Worm (Caenorhabditis elegans) whole organism, L2 larva: Measurements from ENCODE around the gene hsp-1.

Experiments used
- C34F6.9 ChIP-seq: fragments of 150-350 bp; optimal IDR thresholded peaks from 2 replicates; lab custom pipeline; 2014; ENCODE audit warnings: missing biosample characterization, missing genetic modification characterization
- F13H6.1 ChIP-seq: sonication (generic microtip); optimal IDR thresholded peaks from 2 replicates; lab custom pipeline; 2016; ENCODE audit warnings: missing genetic modification characterization, missing compliant biosample characterization
- Y55F3AM.14 ChIP-seq: fragments of 200-800 bp; sonication (Bioruptor generic); optimal IDR thresholded peaks from 2 replicates; lab custom pipeline; 2018; ENCODE audit warnings: mild to moderate bottlenecking, missing genetic modification characterization, missing compliant biosample characterization
- ZK546.5 ChIP-seq: sonication (generic microtip); optimal IDR thresholded peaks from 2 replicates; lab custom pipeline; 2017; ENCODE audit warnings: missing biosample characterization, missing genetic modification characterization
- aly-2 ChIP-seq: fragments of 150-350 bp; optimal IDR thresholded peaks from 2 replicates; lab custom pipeline; 2014; ENCODE audit warnings: missing biosample characterization, missing genetic modification characterization
- ama-1 ChIP-seq: fragments of 150-350 bp; optimal IDR thresholded peaks from 2 replicates; lab custom pipeline; 2018; ENCODE audit warnings: inconsistent platforms
- ceh-16 ChIP-seq: fragments of 150-350 bp; optimal IDR thresholded peaks from 2 replicates; lab custom pipeline; 2014; ENCODE audit warnings: missing biosample characterization, missing genetic modification characterization
- ceh-82 ChIP-seq: fragments of 150-350 bp; optimal IDR thresholded peaks from 2 replicates; lab custom pipeline; 2014; ENCODE audit warnings: missing biosample characterization, missing genetic modification characterization
- crh-2 ChIP-seq: sonication (generic microtip); optimal IDR thresholded peaks from 2 replicates; lab custom pipeline; 2017; ENCODE audit warnings: missing biosample characterization, missing genetic modification characterization
- egl-27 ChIP-seq: sonication (generic microtip); optimal IDR thresholded peaks from 3 replicates; lab custom pipeline; 2017; ENCODE audit warnings: missing biosample characterization, missing genetic modification reagents, missing genetic modification characterization
- elt-1 ChIP-seq: fragments of 150-350 bp; optimal IDR thresholded peaks from 2 replicates; lab custom pipeline; 2014; ENCODE audit warnings: missing biosample characterization, missing genetic modification characterization
- elt-3 ChIP-seq: sonication (generic microtip); optimal IDR thresholded peaks from 2 replicates; lab custom pipeline; 2017; ENCODE audit warnings: missing biosample characterization, missing genetic modification characterization
- gmeb-1 ChIP-seq: fragments of 150-350 bp; optimal IDR thresholded peaks from 2 replicates; lab custom pipeline; 2014; ENCODE audit warnings: missing biosample characterization, missing genetic modification characterization
- lin-11 ChIP-seq: fragments of 150-350 bp; sonication (generic microtip); optimal IDR thresholded peaks from 2 replicates; lab custom pipeline; 2014; ENCODE audit warnings: missing biosample characterization, missing genetic modification characterization, inconsistent platforms, mixed read lengths
- lin-13 ChIP-seq: fragments of 150-350 bp; optimal IDR thresholded peaks from 2 replicates; lab custom pipeline; 2014; ENCODE audit warnings: missing biosample characterization, missing genetic modification reagents, missing genetic modification characterization
- lin-39 ChIP-seq: fragments of 150-350 bp; optimal IDR thresholded peaks from 2 replicates; lab custom pipeline; 2014; ENCODE audit warnings: missing biosample characterization, missing genetic modification reagents, missing genetic modification characterization
- lsy-2 ChIP-seq, 2 experiments: fragments of 150-350 bp in 1 of 2; sonication (generic microtip) in 1 of 2; optimal IDR thresholded peaks; 2 replicates each; lab custom pipeline; 2014 to 2017; ENCODE audit warnings: missing biosample characterization in 2 of 2, missing genetic modification characterization in 2 of 2
- mab-5 ChIP-seq: fragments of 150-350 bp; optimal IDR thresholded peaks from 2 replicates; lab custom pipeline; 2014; ENCODE audit warnings: missing biosample characterization, missing genetic modification characterization
- mbf-1 ChIP-seq: sonication (generic microtip); optimal IDR thresholded peaks from 2 replicates; lab custom pipeline; 2017; ENCODE audit warnings: missing biosample characterization, missing genetic modification characterization
- mdl-1 ChIP-seq, 2 experiments: fragments of 150-350 bp in 1 of 2; sonication (generic microtip) in 1 of 2; optimal IDR thresholded peaks; 2 replicates each; lab custom pipeline; 2017; ENCODE audit warnings: missing biosample characterization in 2 of 2, missing genetic modification characterization in 2 of 2
- nhr-10 ChIP-seq: sonication (generic microtip); optimal IDR thresholded peaks from 2 replicates; lab custom pipeline; 2017; ENCODE audit warnings: missing biosample characterization, missing genetic modification characterization
- nhr-12 ChIP-seq: fragments of 150-350 bp; optimal IDR thresholded peaks from 2 replicates; lab custom pipeline; 2014; ENCODE audit warnings: missing biosample characterization, missing genetic modification characterization
- nhr-129 ChIP-seq: fragments of 150-350 bp; optimal IDR thresholded peaks from 2 replicates; lab custom pipeline; 2014; ENCODE audit warnings: missing biosample characterization, missing genetic modification characterization
- nhr-21 ChIP-seq: fragments of 150-350 bp; optimal IDR thresholded peaks from 2 replicates; lab custom pipeline; 2014; ENCODE audit warnings: missing biosample characterization, missing genetic modification characterization
- nhr-237 ChIP-seq: fragments of 150-350 bp; optimal IDR thresholded peaks from 2 replicates; lab custom pipeline; 2014; ENCODE audit warnings: missing biosample characterization, missing genetic modification characterization
- nhr-6 ChIP-seq: fragments of 150-350 bp; optimal IDR thresholded peaks from 2 replicates; lab custom pipeline; 2014; ENCODE audit warnings: missing biosample characterization, missing genetic modification characterization
- nhr-77 ChIP-seq: fragments of 150-350 bp; optimal IDR thresholded peaks from 2 replicates; lab custom pipeline; 2014; ENCODE audit warnings: missing biosample characterization, missing genetic modification characterization
- peb-1 ChIP-seq: fragments of 150-350 bp; optimal IDR thresholded peaks from 2 replicates; lab custom pipeline; 2014; ENCODE audit warnings: missing biosample characterization, missing genetic modification characterization
- sem-4 ChIP-seq: fragments of 150-350 bp; optimal IDR thresholded peaks from 2 replicates; lab custom pipeline; 2014; ENCODE audit warnings: missing biosample characterization, missing genetic modification reagents, missing genetic modification characterization
- skn-1 ChIP-seq: sonication (generic microtip); optimal IDR thresholded peaks from 2 replicates; lab custom pipeline; 2017; ENCODE audit warnings: missing biosample characterization, missing genetic modification characterization
- sma-3 ChIP-seq: sonication (generic microtip); optimal IDR thresholded peaks from 2 replicates; lab custom pipeline; 2016; ENCODE audit warnings: missing genetic modification reagents, missing genetic modification characterization, missing compliant biosample characterization
- sma-9 ChIP-seq, 2 experiments: fragments of 150-350 bp in 1 of 2; sonication (generic microtip) in 1 of 2; optimal IDR thresholded peaks; 2 replicates each; lab custom pipeline; 2014 to 2016; ENCODE audit warnings: missing genetic modification characterization in 2 of 2, mild to moderate bottlenecking in 1 of 2, missing biosample characterization in 1 of 2, missing compliant biosample characterization in 1 of 2, missing genetic modification reagents in 1 of 2, moderate library complexity in 1 of 2
- snpc-4 ChIP-seq: fragments of 150-350 bp; optimal IDR thresholded peaks from 2 replicates; lab custom pipeline; 2014; ENCODE audit warnings: missing biosample characterization, missing genetic modification characterization
- unc-39 ChIP-seq: fragments of 150-350 bp; optimal IDR thresholded peaks from 2 replicates; lab custom pipeline; 2014; ENCODE audit warnings: missing biosample characterization, missing genetic modification characterization
- unc-55 ChIP-seq: fragments of 150-350 bp; sonication (generic microtip); optimal IDR thresholded peaks from 3 replicates; lab custom pipeline; 2014; ENCODE audit warnings: missing biosample characterization, missing genetic modification reagents, missing genetic modification characterization
- unc-62 ChIP-seq: fragments of 150-350 bp; optimal IDR thresholded peaks from 2 replicates; lab custom pipeline; 2014; ENCODE audit warnings: missing biosample characterization, missing genetic modification reagents, missing genetic modification characterization
- ztf-4 ChIP-seq: fragments of 150-350 bp; optimal IDR thresholded peaks from 2 replicates; lab custom pipeline; 2014; ENCODE audit warnings: missing biosample characterization, missing genetic modification characterization

The hsp-1 gene

DNA sequence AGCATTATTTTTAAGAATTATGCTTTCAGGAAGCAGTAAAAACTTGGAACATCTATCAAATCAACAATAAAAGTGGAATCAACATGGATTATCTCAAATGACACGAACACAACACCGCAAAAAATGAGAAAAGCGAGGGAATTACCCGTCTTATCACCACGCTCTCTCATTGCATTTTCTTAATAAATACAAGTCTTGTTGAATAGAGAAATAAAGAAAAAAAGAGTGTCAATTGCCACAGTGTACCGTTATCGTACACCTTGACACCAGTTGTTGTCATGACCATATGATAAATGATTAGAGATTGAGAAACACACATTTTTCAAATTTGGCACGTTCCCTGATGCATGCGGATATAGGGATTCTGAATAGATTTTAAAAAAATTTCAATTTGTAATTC is 15.0 kb upstream of the hsp-1 start (continued):
- TF ChIP-seq snpc-4 (tag; lab: Kevin White, UChicago) (no peak), peb-1 (tag; lab: Kevin White, UChicago) (no peak), ama-1 (no peak), aly-2 (no peak), gmeb-1 (peak; percentile 56), elt-3 (tag; lab: Kevin White, UChicago) (no peak)
- TF ChIP-seq, all 48 proteins: peak for 8

DNA sequence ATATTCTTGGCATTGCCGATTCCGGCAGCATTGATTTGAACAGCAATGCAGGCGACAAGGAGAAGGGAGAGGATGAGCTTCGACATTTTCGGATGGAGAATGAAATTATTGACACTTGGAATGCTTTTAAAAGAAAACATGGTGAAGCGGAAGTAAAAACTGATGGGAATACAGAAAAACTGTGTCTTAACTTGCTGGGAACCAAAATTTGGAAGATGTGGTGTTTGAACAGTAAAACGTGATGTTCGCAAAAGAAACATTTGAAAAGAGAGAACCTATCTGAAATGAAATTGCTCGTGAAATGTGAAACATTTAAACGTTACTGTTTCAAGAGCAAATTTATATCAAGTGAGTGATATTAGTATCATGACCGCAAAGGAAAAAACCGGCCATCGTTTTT is 14.0 kb upstream of the hsp-1 start, which contains the start of gene F26D10.13:
TSS of gene F26D10.13 (minus strand) at position 101 of the 400 bp plus-strand sequence.
- TF ChIP-seq sma-9 (GFP tag; optimal IDR thresholded peaks at IDR 0.05; lab: Kevin White, UChicago) (no peak), sma-9 (tag; optimal IDR thresholded peaks at IDR 0.05; lab: Kevin White, UChicago) (no peak), F13H6.1 (no peak), crh-2 (tag; lab: Kevin White, UChicago) (no peak), mab-5 (tag; lab: Kevin White, UChicago) (no peak), skn-1 (tag; lab: Kevin White, UChicago) (no peak), sem-4 (tag; lab: Kevin White, UChicago) (no peak)

DNA sequence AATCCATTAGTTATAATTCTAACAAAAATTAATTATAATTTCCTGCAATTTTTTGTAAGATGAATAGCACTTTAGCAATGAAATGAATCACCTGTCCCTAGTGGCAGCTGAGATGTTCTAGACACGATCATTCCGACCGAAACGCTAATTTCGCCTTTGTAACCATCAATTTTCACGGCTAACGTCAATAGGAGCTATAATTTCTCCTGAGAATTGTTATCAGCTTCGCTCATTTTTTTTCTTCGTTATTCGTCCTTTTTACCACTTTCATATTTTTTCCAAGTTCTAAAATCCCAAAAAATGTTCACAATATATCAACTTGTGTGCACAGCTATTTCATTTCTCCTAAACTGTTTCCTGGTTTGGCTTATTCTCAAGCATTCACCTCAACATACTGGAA is 13.5 kb upstream of the hsp-1 start, which contains the start of gene str-187:
TSS of gene str-187 (plus strand) at position 301 of the 400 bp plus-strand sequence.
- TF ChIP-seq egl-27 (no peak), nhr-21 (tag; lab: Kevin White, UChicago) (no peak), C34F6.9 (tag; lab: Kevin White, UChicago) (no peak), lin-39 (no peak), unc-62 (GFP tag; lab: Kevin White, UChicago) (no peak), mdl-1 (tag; optimal IDR thresholded peaks at IDR 0.05; lab: Kevin White, UChicago) (no peak), Y55F3AM.14 (no peak), mab-5 (tag; lab: Kevin White, UChicago) (no peak), sem-4 (tag; lab: Kevin White, UChicago) (no peak), mbf-1 (tag; lab: Kevin White, UChicago) (no peak), ceh-82 (no peak), crh-2 (tag; lab: Kevin White, UChicago) (no peak), skn-1 (tag; lab: Kevin White, UChicago) (no peak), nhr-6 (no peak), nhr-10 (tag; lab: Kevin White, UChicago) (no peak)

ce11 chrIV:17265716-17266115 is 13.0 kb upstream of the hsp-1 start:
- TF ChIP-seq nhr-10 (tag; lab: Kevin White, UChicago) (no peak), nhr-77 (no peak), sma-3 (GFP tag; lab: Kevin White, UChicago) (no peak), nhr-237 (tag; lab: Kevin White, UChicago) (no peak), lin-11 (tag; lab: Kevin White, UChicago) (no peak), elt-3 (tag; lab: Kevin White, UChicago) (no peak), nhr-12 (tag; lab: Kevin White, UChicago) (no peak), nhr-21 (tag; lab: Kevin White, UChicago) (no peak), lsy-2 (tag; optimal IDR thresholded peaks at IDR 0.05; lab: Kevin White, UChicago) (no peak), ztf-4 (no peak), lin-39 (no peak), aly-2 (no peak), unc-62 (GFP tag; lab: Kevin White, UChicago) (no peak), gmeb-1 (no peak), lin-13 (GFP tag; lab: Kevin White, UChicago) (no peak), mab-5 (tag; lab: Kevin White, UChicago) (no peak), mdl-1 (tag; optimal IDR thresholded peaks at IDR 0.05; lab: Kevin White, UChicago) (no peak), nhr-129 (no peak)

- TF ChIP-seq snpc-4 (tag; lab: Kevin White, UChicago) (no peak), F13H6.1 (no peak), unc-55 (peak; percentile 70), lsy-2 (tag; optimal IDR thresholded peaks at IDR 0.05; lab: Kevin White, UChicago) (no peak), unc-39 (tag; lab: Kevin White, UChicago) (no peak), elt-1 (tag; lab: Kevin White, UChicago) (no peak), ceh-16 (tag; lab: Kevin White, UChicago) (no peak), ZK546.5 (tag; lab: Kevin White, UChicago) (no peak), mdl-1 (tag; optimal IDR thresholded peaks at IDR 0.05; lab: Kevin White, UChicago) (no peak), C34F6.9 (tag; lab: Kevin White, UChicago) (no peak), nhr-12 (tag; lab: Kevin White, UChicago) (no peak), ama-1 (no peak), mab-5 (tag; lab: Kevin White, UChicago) (peak; percentile 27)
These were observed 11.4 kb upstream of the hsp-1 start for ce11 chrIV:17267304-17267891.
